Worm (Caenorhabditis elegans): ENCODE results near the gene ipla-1.

The ipla-1 gene

ce11 chrII:4601256-4601655 lies at the start of gene ipla-1:
ipla-1 (minus strand) TSS chrII:4601356.
- TF ChIP-seq zip-8 (tag; optimal IDR thresholded peaks at IDR 0.05): no peak
- TF ChIP-seq nhr-76 (tag; optimal IDR thresholded peaks at IDR 0.05): no peak
- no peak for TF ChIP-seq drap-1 (GFP tag; optimal IDR thresholded peaks at IDR 0.05)
- TF ChIP-seq flh-1 (GFP tag; optimal IDR thresholded peaks at IDR 0.05): no peak
- no peak for TF ChIP-seq mab-5 (tag; optimal IDR thresholded peaks at IDR 0.05)
- TF ChIP-seq elt-1 (tag; optimal IDR thresholded peaks at IDR 0.05; ENCODE audit: borderline replicate concordance, insufficient read depth): no peak
- TF ChIP-seq hlh-1 (tag; optimal IDR thresholded peaks at IDR 0.05): no peak
- no peak for TF ChIP-seq tbx-8 (GFP tag; optimal IDR thresholded peaks at IDR 0.05)
- no peak for TF ChIP-seq sem-2 (GFP tag; optimal IDR thresholded peaks at IDR 0.05)
- TF ChIP-seq M03D4.4 (tag; optimal IDR thresholded peaks at IDR 0.05): no peak
- TF ChIP-seq lsy-2 (tag; optimal IDR thresholded peaks at IDR 0.05): no peak
- no peak for TF ChIP-seq ceh-43 (GFP tag; optimal IDR thresholded peaks at IDR 0.05)
- no peak for TF ChIP-seq ztf-11 (tag; optimal IDR thresholded peaks at IDR 0.05)
- TF ChIP-seq nhr-28 (tag; optimal IDR thresholded peaks at IDR 0.05): no peak
- TF ChIP-seq lin-13 (tag; optimal IDR thresholded peaks at IDR 0.05): no peak
- TF ChIP-seq nhr-237 (tag; optimal IDR thresholded peaks at IDR 0.05): no peak
- no peak for TF ChIP-seq nhr-2 (tag; optimal IDR thresholded peaks at IDR 0.05)
- no peak for TF ChIP-seq cnd-1 (tag; optimal IDR thresholded peaks at IDR 0.05)
- TF ChIP-seq ceh-39 (tag; optimal IDR thresholded peaks at IDR 0.05): no peak
- TF ChIP-seq sptf-1 (tag; optimal IDR thresholded peaks at IDR 0.05): no peak

ce11 chrII:4650072-4650471 lies 48.9 kb upstream of the ipla-1 start:
- TF ChIP-seq nhr-76 (tag; optimal IDR thresholded peaks at IDR 0.05): no peak
- TF ChIP-seq tbx-8 (GFP tag; optimal IDR thresholded peaks at IDR 0.05): no peak
- no peak for TF ChIP-seq mls-2 (tag; optimal IDR thresholded peaks at IDR 0.05)
- TF ChIP-seq hlh-1 (tag; optimal IDR thresholded peaks at IDR 0.05): peak; percentile 31
- no peak for TF ChIP-seq ceh-39 (tag; optimal IDR thresholded peaks at IDR 0.05)

- TF ChIP-seq pha-4 (tag; optimal IDR thresholded peaks at IDR 0.05) (peak; percentile 55), elt-3 (tag; optimal IDR thresholded peaks at IDR 0.05) (no peak), lin-32 (GFP tag; optimal IDR thresholded peaks at IDR 0.05) (no peak), unc-120 (tag; optimal IDR thresholded peaks at IDR 0.05; ENCODE audit: poor library complexity, severe bottlenecking) (no peak)
Observed at ce11 chrII:4648785-4649184, 47.6 kb upstream of the ipla-1 start, which contains the start of gene lgc-27. lgc-27 (plus strand) TSS chrII:4649085.

ce11 chrII:4640748-4641147 lies 39.6 kb upstream of the ipla-1 start:
- TF ChIP-seq ceh-43 (GFP tag; optimal IDR thresholded peaks at IDR 0.05) (no peak), ham-2 (GFP tag; optimal IDR thresholded peaks at IDR 0.05) (no peak), unc-62 (GFP tag; optimal IDR thresholded peaks at IDR 0.05) (no peak), nhr-76 (tag; optimal IDR thresholded peaks at IDR 0.05) (no peak), tbx-8 (GFP tag; optimal IDR thresholded peaks at IDR 0.05) (no peak), ceh-39 (tag; optimal IDR thresholded peaks at IDR 0.05) (no peak), mls-2 (tag; optimal IDR thresholded peaks at IDR 0.05) (peak; percentile 21), drap-1 (GFP tag; optimal IDR thresholded peaks at IDR 0.05) (no peak), nhr-237 (tag; optimal IDR thresholded peaks at IDR 0.05) (no peak), zip-8 (tag; optimal IDR thresholded peaks at IDR 0.05) (no peak), blmp-1 (tag; optimal IDR thresholded peaks at IDR 0.05) (no peak), snpc-4 (tag; optimal IDR thresholded peaks at IDR 0.05) (no peak), pha-4 (tag; optimal IDR thresholded peaks at IDR 0.05) (no peak), flh-1 (GFP tag; optimal IDR thresholded peaks at IDR 0.05) (no peak), cnd-1 (tag; optimal IDR thresholded peaks at IDR 0.05) (peak; percentile 91), unc-39 (tag; optimal IDR thresholded peaks at IDR 0.05) (no peak), sem-2 (GFP tag; optimal IDR thresholded peaks at IDR 0.05) (no peak), elt-3 (tag; optimal IDR thresholded peaks at IDR 0.05) (no peak), nhr-2 (tag; optimal IDR thresholded peaks at IDR 0.05) (no peak), hlh-1 (tag; optimal IDR thresholded peaks at IDR 0.05) (no peak), ceh-83 (GFP tag; optimal IDR thresholded peaks at IDR 0.05) (no peak), mab-5 (tag; optimal IDR thresholded peaks at IDR 0.05) (no peak), lsy-2 (tag; optimal IDR thresholded peaks at IDR 0.05) (peak; percentile 4), ces-1 (GFP tag; optimal IDR thresholded peaks at IDR 0.05) (peak; percentile 78), elt-1 (tag; optimal IDR thresholded peaks at IDR 0.05; ENCODE audit: borderline replicate concordance, insufficient read depth) (no peak), nhr-12 (tag; optimal IDR thresholded peaks at IDR 0.05) (no peak), lin-13 (tag; optimal IDR thresholded peaks at IDR 0.05) (no peak), lin-32 (GFP tag; optimal IDR thresholded peaks at IDR 0.05) (peak; percentile 67), unc-120 (tag; optimal IDR thresholded peaks at IDR 0.05; ENCODE audit: poor library complexity, severe bottlenecking) (peak; percentile 47), sptf-1 (tag; optimal IDR thresholded peaks at IDR 0.05) (no peak), bed-3 (GFP tag; optimal IDR thresholded peaks at IDR 0.05) (no peak), mep-1 (tag; optimal IDR thresholded peaks at IDR 0.05) (peak; percentile 72), ztf-11 (tag; optimal IDR thresholded peaks at IDR 0.05) (no peak), M03D4.4 (tag; optimal IDR thresholded peaks at IDR 0.05) (no peak), nhr-28 (tag; optimal IDR thresholded peaks at IDR 0.05) (no peak)
